Worm (Caenorhabditis elegans) whole organism, L2 larva: ENCODE results near the gene C10A4.9.

ENCODE experiments used
- ZK546.5 ChIP-seq: sonication (generic microtip); optimal IDR thresholded peaks from 2 replicates; lab custom pipeline; 2017; ENCODE audit warnings: missing biosample characterization, missing genetic modification characterization
- aly-2 ChIP-seq: fragments of 150-350 bp; optimal IDR thresholded peaks from 2 replicates; lab custom pipeline; 2014; ENCODE audit warnings: missing biosample characterization, missing genetic modification characterization
- ceh-16 ChIP-seq: fragments of 150-350 bp; optimal IDR thresholded peaks from 2 replicates; lab custom pipeline; 2014; ENCODE audit warnings: missing biosample characterization, missing genetic modification characterization
- dmd-4 ChIP-seq: sonication (generic microtip); optimal IDR thresholded peaks from 2 replicates; lab custom pipeline; 2017; ENCODE audit warnings: missing biosample characterization, missing genetic modification characterization
- egl-27 ChIP-seq: sonication (generic microtip); optimal IDR thresholded peaks from 3 replicates; lab custom pipeline; 2017; ENCODE audit warnings: missing biosample characterization, missing genetic modification reagents, missing genetic modification characterization
- lin-11 ChIP-seq: fragments of 150-350 bp; sonication (generic microtip); optimal IDR thresholded peaks from 2 replicates; lab custom pipeline; 2014; ENCODE audit warnings: missing biosample characterization, missing genetic modification characterization, inconsistent platforms, mixed read lengths
- lin-39 ChIP-seq: fragments of 150-350 bp; optimal IDR thresholded peaks from 2 replicates; lab custom pipeline; 2014; ENCODE audit warnings: missing biosample characterization, missing genetic modification reagents, missing genetic modification characterization
- lsy-2 ChIP-seq, 2 experiments: fragments of 150-350 bp in 1 of 2; sonication (generic microtip) in 1 of 2; optimal IDR thresholded peaks; 2 replicates each; lab custom pipeline; 2014 to 2017; ENCODE audit warnings: missing biosample characterization in 2 of 2, missing genetic modification characterization in 2 of 2
- mab-5 ChIP-seq: fragments of 150-350 bp; optimal IDR thresholded peaks from 2 replicates; lab custom pipeline; 2014; ENCODE audit warnings: missing biosample characterization, missing genetic modification characterization
- nhr-23 ChIP-seq: fragments of 150-350 bp; optimal IDR thresholded peaks from 2 replicates; lab custom pipeline; 2014; ENCODE audit warnings: missing biosample characterization, missing genetic modification reagents, missing genetic modification characterization
- nhr-25 ChIP-seq: fragments of 150-350 bp; sonication (generic microtip); optimal IDR thresholded peaks from 3 replicates; lab custom pipeline; 2014; ENCODE audit warnings: missing biosample characterization, missing genetic modification characterization
- sem-4 ChIP-seq: fragments of 150-350 bp; optimal IDR thresholded peaks from 2 replicates; lab custom pipeline; 2014; ENCODE audit warnings: missing biosample characterization, missing genetic modification reagents, missing genetic modification characterization
- zag-1 ChIP-seq: fragments of 150-350 bp; optimal IDR thresholded peaks from 2 replicates; lab custom pipeline; 2014; ENCODE audit warnings: missing biosample characterization, missing genetic modification characterization
- ztf-11 ChIP-seq: sonication (generic microtip); optimal IDR thresholded peaks from 2 replicates; lab custom pipeline; 2017; ENCODE audit warnings: missing biosample characterization, missing genetic modification characterization

DNA sequence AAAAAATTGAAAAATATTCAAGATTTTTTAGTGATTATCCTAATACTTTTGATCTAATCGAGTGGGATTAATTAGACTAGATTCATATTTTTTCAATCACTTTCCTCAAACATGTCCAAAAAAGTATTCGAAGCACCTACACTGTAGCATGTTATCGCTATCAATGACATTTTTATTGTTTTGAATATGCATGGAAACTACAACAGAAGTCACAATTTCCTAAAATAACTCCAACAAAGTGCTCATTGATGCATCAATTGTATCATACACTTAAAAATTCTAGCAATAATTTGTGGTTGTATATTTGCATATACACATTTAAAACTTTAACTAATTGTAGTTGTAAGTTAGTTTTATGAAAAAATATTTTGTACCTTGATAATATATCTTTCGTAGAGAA lies 19.4 kb downstream of the C10A4.9 start:
- TF ChIP-seq zag-1 (tag; lab: Kevin White, UChicago) (no peak), lin-11 (tag; lab: Kevin White, UChicago) (no peak), mab-5 (tag; lab: Kevin White, UChicago) (no peak), lin-39 (tag; lab: Kevin White, UChicago) (no peak), ceh-16 (no peak), lsy-2 (tag; optimal IDR thresholded peaks at IDR 0.05; lab: Kevin White, UChicago) (no peak), ztf-11 (no peak), nhr-23 (no peak), sem-4 (tag; lab: Kevin White, UChicago) (no peak), nhr-25 (tag; lab: Kevin White, UChicago) (no peak), ZK546.5 (tag; lab: Kevin White, UChicago) (no peak), egl-27 (tag; lab: Kevin White, UChicago) (no peak), dmd-4 (tag; lab: Kevin White, UChicago) (no peak), aly-2 (no peak)
